Fruit fly (Drosophila melanogaster) whole organism, wandering third instar larva: ENCODE results near the gene CalpB.

Experiments
- Dfd ChIP-seq: fragments of >200 bp; optimal IDR thresholded peaks from 2 replicates; lab custom pipeline; 2017; ENCODE audit warnings: missing biosample characterization, missing genetic modification characterization
- br ChIP-seq: fragments of 200-800 bp; sonication (Bioruptor generic); optimal IDR thresholded peaks from 2 replicates; lab custom pipeline; 2016; ENCODE audit warnings: missing biosample characterization, missing genetic modification characterization

dm6 chr3L:9893983-9894382, 5.4 kb downstream of the CalpB start:
- no peak for TF ChIP-seq br (GFP tag; lab: Kevin White, UChicago)
- no peak for TF ChIP-seq Dfd (GFP tag; lab: Kevin White, UChicago)
